Fruit fly (Drosophila melanogaster) whole organism, embryonic: ENCODE results near the gene wuho.

Experiments
- Ada2b ChIP-seq: fragments of 200-800 bp; sonication (Bioruptor generic); IDR thresholded peaks from 2 replicates; pipeline ENCODE4 v1.3.6; 2022; ENCODE audit warnings: missing biosample characterization, missing genetic modification characterization
- Atf-2 ChIP-seq: fragments of 200-800 bp; sonication (Bioruptor generic); optimal IDR thresholded peaks from 2 replicates; lab custom pipeline; 2016; ENCODE audit warnings: missing biosample characterization, missing genetic modification characterization
- CG10366 ChIP-seq: fragments of 200-800 bp; sonication (Bioruptor generic); IDR thresholded peaks from 2 replicates; pipeline ENCODE4 v1.3.6; 2022; ENCODE audit warnings: missing biosample characterization, missing genetic modification characterization
- CG11085 ChIP-seq: fragments of 200-800 bp; sonication (Bioruptor generic); IDR thresholded peaks from 2 replicates; pipeline ENCODE4 v1.3.6; 2022; ENCODE audit warnings: missing biosample characterization, missing genetic modification characterization
- CG11247 ChIP-seq: fragments of 200-800 bp; sonication (Bioruptor generic); IDR thresholded peaks from 2 replicates; pipeline ENCODE4 v1.3.6; 2022; ENCODE audit warnings: missing biosample characterization, missing genetic modification characterization
- CG14014 ChIP-seq: fragments of 200-800 bp; sonication (Bioruptor generic); IDR thresholded peaks from 2 replicates; pipeline ENCODE4 v1.3.6; 2022; ENCODE audit warnings: missing biosample characterization, missing genetic modification characterization
- CG14441 ChIP-seq: fragments of 200-800 bp; sonication (Bioruptor generic); IDR thresholded peaks from 2 replicates; pipeline ENCODE4 v1.3.6; 2022; ENCODE audit warnings: missing biosample characterization, missing genetic modification characterization
- CG1603 ChIP-seq: fragments of 200-800 bp; sonication (Bioruptor generic); optimal IDR thresholded peaks from 2 replicates; lab custom pipeline; 2019; ENCODE audit warnings: missing biosample characterization, mild to moderate bottlenecking, missing genetic modification characterization, moderate library complexity
- CG17361 ChIP-seq: fragments of 200-800 bp; sonication (Bioruptor generic); IDR thresholded peaks from 3 replicates; pipeline ENCODE4 v1.3.6; 2022; ENCODE audit warnings: missing biosample characterization, missing genetic modification characterization
- CG18764 ChIP-seq: fragments of 200-800 bp; sonication (Bioruptor generic); optimal IDR thresholded peaks from 3 replicates; lab custom pipeline; 2016; ENCODE audit warnings: missing biosample characterization, missing genetic modification characterization
- CG31224 ChIP-seq: fragments of 200-800 bp; sonication (Bioruptor generic); IDR thresholded peaks from 2 replicates; pipeline ENCODE4 v1.3.6; 2022; ENCODE audit warnings: missing biosample characterization, missing genetic modification characterization
- CG5953 ChIP-seq: fragments of 200-800 bp; sonication (Bioruptor generic); IDR thresholded peaks from 2 replicates; pipeline ENCODE4 v1.3.6; 2022; ENCODE audit warnings: missing biosample characterization, missing genetic modification characterization
- CG6765 ChIP-seq: fragments of 200-800 bp; sonication (Bioruptor generic); optimal IDR thresholded peaks from 3 replicates; lab custom pipeline; 2017; ENCODE audit warnings: missing biosample characterization, mild to moderate bottlenecking, missing genetic modification characterization
- CG7745 ChIP-seq: fragments of 200-800 bp; sonication (Bioruptor generic); optimal IDR thresholded peaks from 2 replicates; lab custom pipeline; 2018; ENCODE audit warnings: missing biosample characterization, mild to moderate bottlenecking, missing genetic modification characterization, moderate library complexity
- CG7786 ChIP-seq: fragments of 200-800 bp; sonication (Bioruptor generic); optimal IDR thresholded peaks from 2 replicates; lab custom pipeline; 2016; ENCODE audit warnings: missing biosample characterization, missing genetic modification characterization
- CG8765 ChIP-seq: fragments of 200-800 bp; sonication (Bioruptor generic); IDR thresholded peaks from 2 replicates; pipeline ENCODE4 v1.3.6; 2022; ENCODE audit warnings: missing biosample characterization, missing genetic modification characterization
- D19A ChIP-seq: fragments of 200-800 bp; optimal IDR thresholded peaks from 3 replicates; lab custom pipeline; 2019; ENCODE audit warnings: missing biosample characterization, mild to moderate bottlenecking, missing genetic modification characterization, moderate library complexity
- Dp ChIP-seq: fragments of 200-800 bp; sonication (Bioruptor generic); optimal IDR thresholded peaks from 2 replicates; lab custom pipeline; 2018; ENCODE audit warnings: missing biosample characterization, mild to moderate bottlenecking, missing genetic modification characterization, moderate library complexity
- Eip74EF ChIP-seq, 2 experiments: fragments of 200-800 bp in 1 of 2; fragments of >200 bp in 1 of 2; sonication (Bioruptor generic) in 1 of 2; optimal IDR thresholded peaks; 2 replicates each; lab custom pipeline; 2017 to 2019; ENCODE audit warnings: missing biosample characterization in 2 of 2, missing genetic modification characterization in 2 of 2, mild to moderate bottlenecking in 1 of 2, moderate library complexity in 1 of 2
- Elba2 ChIP-seq: fragments of 200-800 bp; sonication (Bioruptor generic); optimal IDR thresholded peaks from 3 replicates; lab custom pipeline; 2016; ENCODE audit warnings: missing biosample characterization, missing genetic modification characterization
- Fer1 ChIP-seq: fragments of 200-800 bp; sonication (Bioruptor generic); optimal IDR thresholded peaks from 2 replicates; lab custom pipeline; 2017; ENCODE audit warnings: missing biosample characterization, mild to moderate bottlenecking, missing genetic modification characterization
- Fer2 ChIP-seq: fragments of 200-800 bp; sonication (Bioruptor generic); optimal IDR thresholded peaks from 2 replicates; lab custom pipeline; 2018; ENCODE audit warnings: missing biosample characterization, mild to moderate bottlenecking, missing genetic modification characterization, moderate library complexity
- H15 ChIP-seq: fragments of 200-800 bp; sonication (Bioruptor generic); IDR thresholded peaks from 3 replicates; pipeline ENCODE4 v1.3.6; 2022; ENCODE audit warnings: missing biosample characterization, missing genetic modification characterization
- HLHmδ ChIP-seq: fragments of 200-800 bp; sonication (Bioruptor generic); optimal IDR thresholded peaks from 2 replicates; lab custom pipeline; 2018; ENCODE audit warnings: missing biosample characterization, mild to moderate bottlenecking, missing genetic modification characterization, moderate library complexity
- Hmx ChIP-seq: fragments of 200-800 bp; sonication (Bioruptor generic); optimal IDR thresholded peaks from 2 replicates; lab custom pipeline; 2016; ENCODE audit warnings: missing biosample characterization, missing genetic modification characterization
- Meics ChIP-seq: fragments of 200-800 bp; sonication (Bioruptor generic); optimal IDR thresholded peaks from 2 replicates; lab custom pipeline; 2017; ENCODE audit warnings: missing biosample characterization, mild to moderate bottlenecking, missing genetic modification characterization
- NC2α ChIP-seq: fragments of 200-800 bp; sonication (Bioruptor generic); optimal IDR thresholded peaks from 2 replicates; lab custom pipeline; 2016; ENCODE audit warnings: missing biosample characterization, missing genetic modification characterization
- Rfx ChIP-seq: fragments of 200-800 bp; sonication (Bioruptor generic); IDR thresholded peaks from 2 replicates; pipeline ENCODE4 v1.3.6; 2022; ENCODE audit warnings: missing biosample characterization, missing genetic modification characterization
- Sox102F ChIP-seq: fragments of 200-800 bp; sonication (Bioruptor generic); optimal IDR thresholded peaks from 2 replicates; lab custom pipeline; 2018; ENCODE audit warnings: missing biosample characterization, mild to moderate bottlenecking, missing genetic modification characterization, moderate library complexity
- Ssrp ChIP-seq: fragments of 200-800 bp; sonication (Bioruptor generic); optimal IDR thresholded peaks from 2 replicates; lab custom pipeline; 2018; ENCODE audit warnings: missing biosample characterization, mild to moderate bottlenecking, missing genetic modification characterization, moderate library complexity
- Tbp ChIP-seq: fragments of >200 bp; optimal IDR thresholded peaks from 2 replicates; lab custom pipeline; 2018; ENCODE audit warnings: missing biosample characterization, missing genetic modification characterization
- Trl ChIP-seq, 3 experiments: fragments of >200 bp in 2 of 3; fragments of 200-800 bp in 1 of 3; sonication (Bioruptor generic) in 1 of 3; optimal IDR thresholded peaks; 2 replicates in 1 of 3; 3 replicates in 2 of 3; lab custom pipeline; 2016 to 2017; ENCODE audit warnings: missing biosample characterization in 1 of 3, missing genetic modification characterization in 1 of 3
- ab ChIP-seq: fragments of 200-800 bp; sonication (Bioruptor generic); optimal IDR thresholded peaks from 2 replicates; lab custom pipeline; 2016; ENCODE audit warnings: missing biosample characterization, missing genetic modification characterization
- ara ChIP-seq: fragments of 200-800 bp; sonication (Bioruptor generic); IDR thresholded peaks from 2 replicates; pipeline ENCODE4 v1.3.6; 2022; ENCODE audit warnings: missing biosample characterization, missing genetic modification characterization
- danr ChIP-seq: fragments of 200-800 bp; sonication (Bioruptor generic); IDR thresholded peaks from 2 replicates; pipeline ENCODE4 v1.3.6; 2022; ENCODE audit warnings: missing biosample characterization, missing genetic modification characterization
- disco-r ChIP-seq: fragments of 200-800 bp; sonication (Bioruptor generic); optimal IDR thresholded peaks from 2 replicates; lab custom pipeline; 2016; ENCODE audit warnings: missing biosample characterization, missing genetic modification characterization
- fru ChIP-seq: fragments of >200 bp; optimal IDR thresholded peaks from 2 replicates; lab custom pipeline; 2017
- hb ChIP-seq: fragments of 200-800 bp; sonication (Bioruptor generic); IDR thresholded peaks from 3 replicates; pipeline ENCODE4 v1.3.6; 2022; ENCODE audit warnings: missing biosample characterization, missing genetic modification characterization; ENCODE audit not compliant: partially characterized antibody
- jumu ChIP-seq: fragments of 200-800 bp; sonication (Bioruptor generic); optimal IDR thresholded peaks from 3 replicates; lab custom pipeline; 2016; ENCODE audit warnings: missing biosample characterization, missing genetic modification characterization
- knrl ChIP-seq: fragments of 200-800 bp; sonication (Bioruptor generic); IDR thresholded peaks from 3 replicates; pipeline ENCODE4 v1.3.6; 2022; ENCODE audit warnings: missing biosample characterization, missing genetic modification characterization; ENCODE audit not compliant: partially characterized antibody
- lov ChIP-seq, 2 experiments: fragments of 200-800 bp in 1 of 2; fragments of >200 bp in 1 of 2; sonication (Bioruptor generic) in 1 of 2; IDR thresholded peaks in 1 of 2; optimal IDR thresholded peaks in 1 of 2; 2 replicates in 1 of 2; 3 replicates in 1 of 2; pipeline versions ENCODE4 v1.3.6 to Lab custom; 2017 to 2022; ENCODE audit warnings: missing biosample characterization in 1 of 2, missing genetic modification characterization in 1 of 2
- onecut ChIP-seq: fragments of 200-800 bp; sonication (Bioruptor generic); IDR thresholded peaks from 2 replicates; pipeline ENCODE4 v1.3.6; 2022; ENCODE audit warnings: missing biosample characterization, missing genetic modification characterization
- org-1 ChIP-seq: fragments of 200-800 bp; sonication (Bioruptor generic); optimal IDR thresholded peaks from 2 replicates; lab custom pipeline; 2017; ENCODE audit warnings: missing biosample characterization, missing genetic modification characterization
- pan ChIP-seq, 4 experiments: fragments of >200 bp in 3 of 4; fragments of 200-800 bp in 1 of 4; sonication (Bioruptor generic) in 1 of 4; optimal IDR thresholded peaks in 3 of 4; IDR thresholded peaks in 1 of 4; 2 replicates each; pipeline versions ENCODE4 v1.3.6 to Lab custom; 2017 to 2022; ENCODE audit warnings: missing biosample characterization in 2 of 4, missing genetic modification characterization in 2 of 4, mixed read lengths in 1 of 4
- peb ChIP-seq: fragments of 200-800 bp; sonication (Bioruptor generic); IDR thresholded peaks from 2 replicates; pipeline ENCODE4 v1.3.6; 2022; ENCODE audit warnings: missing biosample characterization, missing genetic modification characterization
- shn ChIP-seq: fragments of 200-800 bp; sonication (Bioruptor generic); optimal IDR thresholded peaks from 3 replicates; lab custom pipeline; 2016; ENCODE audit warnings: missing biosample characterization, missing genetic modification characterization
- sr ChIP-seq: fragments of 200-800 bp; sonication (Bioruptor generic); IDR thresholded peaks from 3 replicates; pipeline ENCODE4 v1.3.6; 2022; ENCODE audit warnings: missing biosample characterization, missing genetic modification characterization
- stc ChIP-seq: fragments of 200-800 bp; sonication (Bioruptor generic); IDR thresholded peaks from 2 replicates; pipeline ENCODE4 v1.3.6; 2022; ENCODE audit warnings: missing biosample characterization, missing genetic modification characterization
- vfl ChIP-seq: fragments of 200-800 bp; sonication (Bioruptor generic); optimal IDR thresholded peaks from 2 replicates; lab custom pipeline; 2016; ENCODE audit warnings: missing biosample characterization, missing genetic modification characterization

Gene wuho

DNA sequence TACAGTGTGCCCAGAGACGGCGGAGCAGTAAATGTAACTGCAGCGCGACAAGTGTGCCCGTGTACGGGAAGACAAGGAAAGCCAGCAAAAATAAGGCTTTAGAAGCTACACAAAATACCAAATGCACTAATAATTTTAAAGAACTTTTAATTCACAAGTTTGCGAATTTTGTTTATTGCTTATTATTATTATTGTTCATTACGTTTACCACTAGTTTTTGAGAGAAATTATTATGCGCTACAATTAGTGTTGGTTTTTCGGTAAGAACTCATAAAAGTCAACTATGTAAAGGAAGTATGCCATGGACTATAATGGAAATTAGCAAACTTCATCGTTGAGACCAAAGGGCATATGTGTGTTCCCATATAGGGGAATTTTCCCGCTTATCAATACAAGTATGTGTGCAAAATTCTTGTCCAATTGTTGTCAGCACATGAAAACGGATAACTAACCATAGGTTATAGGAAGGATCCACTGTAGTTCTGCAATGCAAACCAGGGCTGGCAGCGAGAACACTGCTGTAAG lies 20.7 kb upstream of the wuho start, which contains the start of gene schlank (continued):
- TF ChIP-seq HLHmδ (GFP tag; lab: Kevin White, UChicago) (no peak), Ada2b (GFP tag; lab: Robert Waterston, UW) (peak; percentile 56), lov (optimal IDR thresholded peaks at IDR 0.05; lab: Kevin White, UChicago) (no peak), lov (GFP tag; IDR thresholded peaks at IDR 0.05; lab: Robert Waterston, UW) (no peak), CG5953 (GFP tag; lab: Robert Waterston, UW) (0 out of 2 replicates have a peak, but pooled peaks have one; percentile 13), D19A (tag; lab: Kevin White, UChicago) (no peak), Meics (GFP tag; lab: Kevin White, UChicago) (peak; percentile 18), danr (no peak), Eip74EF (GFP tag; optimal IDR thresholded peaks at IDR 0.05; lab: Kevin White, UChicago) (no peak), hb (GFP tag; lab: Robert Waterston, UW) (no peak), onecut (GFP tag; lab: Robert Waterston, UW) (peak; percentile 8; the same call in 1 of the 2 replicates), ara (GFP tag; lab: Robert Waterston, UW) (no peak), CG1603 (tag; lab: Kevin White, UChicago) (peak; percentile 45), sr (GFP tag; lab: Robert Waterston, UW) (no peak), CG14441 (peak; percentile 71), ab (GFP tag; lab: Kevin White, UChicago) (no peak), CG11247 (GFP tag; lab: Robert Waterston, UW) (peak; percentile 16; the same call in 1 of the 2 replicates), Trl (optimal IDR thresholded peaks at IDR 0.05; lab: Kevin White, UChicago) (no peak), Trl (GFP tag; optimal IDR thresholded peaks at IDR 0.05; lab: Kevin White, UChicago) (peak; percentile 51), Fer2 (no peak), Rfx (GFP tag; lab: Robert Waterston, UW) (peak; percentile 67), CG10366 (peak; percentile 61; the same call in 1 of the 2 replicates), Tbp (GFP tag; lab: Kevin White, UChicago) (no peak), stc (GFP tag; lab: Robert Waterston, UW) (0 out of 2 replicates have a peak, but pooled peaks have one; percentile 49), shn (GFP tag; lab: Kevin White, UChicago) (peak; percentile 55), Fer1 (GFP tag; lab: Kevin White, UChicago) (peak; percentile 10), CG6765 (GFP tag; lab: Kevin White, UChicago) (peak; percentile 20), pan (optimal IDR thresholded peaks at IDR 0.05; lab: Kevin White, UChicago) (no peak), pan (GFP tag; optimal IDR thresholded peaks at IDR 0.05 in 1 of 2, IDR thresholded peaks at IDR 0.05 in 1 of 2) (peak in 1 of 2 experiments; percentile 68), fru (lab: Kevin White, UChicago) (no peak), Sox102F (GFP tag; lab: Kevin White, UChicago) (no peak), Hmx (no peak), disco-r (GFP tag; lab: Kevin White, UChicago) (no peak), CG31224 (GFP tag; lab: Robert Waterston, UW) (peak; percentile 56), vfl (GFP tag; lab: Kevin White, UChicago) (peak; percentile 51), CG7786 (GFP tag; lab: Kevin White, UChicago) (peak; percentile 64), Dp (GFP tag; lab: Kevin White, UChicago) (peak; percentile 30), CG18764 (GFP tag; lab: Kevin White, UChicago) (peak; percentile 43), CG8765 (GFP tag; lab: Robert Waterston, UW) (no peak), CG14014 (GFP tag; lab: Robert Waterston, UW) (peak; percentile 74), org-1 (no peak), CG11085 (GFP tag; lab: Robert Waterston, UW) (peak; percentile 22; the same call in 1 of the 2 replicates), peb (GFP tag; lab: Robert Waterston, UW) (0 out of 2 replicates have a peak, but pooled peaks have one; percentile 29), CG17361 (peak; percentile 71), Elba2 (GFP tag; lab: Kevin White, UChicago) (no peak), NC2α (GFP tag; lab: Kevin White, UChicago) (no peak), Ssrp (tag; lab: Kevin White, UChicago) (peak; percentile 40), H15 (GFP tag; lab: Robert Waterston, UW) (peak; percentile 45; the same call in 1 of the 3 replicates), Atf-2 (GFP tag; lab: Kevin White, UChicago) (peak; percentile 49), CG7745 (no peak), knrl (GFP tag; lab: Robert Waterston, UW) (no peak), jumu (GFP tag; lab: Kevin White, UChicago) (peak; percentile 74)
